Worm (Caenorhabditis elegans): Measurements from ENCODE around the gene clec-40.

The clec-40 gene

DNA sequence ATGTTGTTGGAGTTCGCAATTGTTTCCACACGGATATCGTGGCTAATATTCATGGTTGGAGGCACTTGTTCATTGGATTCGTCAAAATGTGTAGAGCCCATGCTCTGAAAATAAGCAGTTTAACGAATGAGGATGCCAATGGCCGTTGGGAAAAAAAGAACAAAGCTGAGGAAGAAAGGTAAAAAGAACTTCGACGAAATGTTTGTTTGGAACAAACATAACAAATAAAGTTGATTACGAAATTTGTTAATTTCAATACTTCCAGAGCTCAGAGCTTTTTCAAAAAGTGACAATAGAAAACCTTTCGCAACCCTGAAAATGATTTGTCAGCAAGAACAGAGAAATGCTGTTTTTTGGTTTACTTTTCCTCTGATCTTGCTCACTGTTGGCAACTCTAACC is 39.2 kb upstream of the clec-40 start, which contains the start of gene F09C6.3:
TSS of gene F09C6.3 (minus strand) at position 101 of the 400 bp plus-strand sequence.
- no peak for TF ChIP-seq dmd-4 (tag; optimal IDR thresholded peaks at IDR 0.05; ENCODE audit: borderline replicate concordance)
- no peak for TF ChIP-seq ceh-19 (GFP tag; optimal IDR thresholded peaks at IDR 0.05)
- TF ChIP-seq elt-2 (tag; optimal IDR thresholded peaks at IDR 0.05): no peak

DNA sequence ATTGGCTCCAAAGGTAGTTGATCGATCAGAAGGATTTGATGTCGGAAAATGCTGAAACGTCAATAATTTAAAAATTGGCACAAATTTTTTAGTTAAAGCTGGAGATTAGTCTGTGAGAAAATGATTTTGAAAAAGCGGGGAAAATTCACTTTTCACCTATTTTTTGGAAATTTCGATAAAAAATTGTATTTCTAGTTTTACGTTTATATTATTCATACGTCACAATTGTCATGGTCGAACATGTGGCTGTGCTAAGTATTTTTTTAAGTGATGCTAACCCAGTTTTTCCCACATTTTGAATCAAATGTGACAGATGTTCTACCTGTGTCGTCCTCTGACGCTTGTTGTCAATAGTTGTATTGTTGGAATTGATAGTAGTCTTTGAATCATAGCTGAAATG is 38.7 kb upstream of the clec-40 start:
- TF ChIP-seq ceh-14 (tag; optimal IDR thresholded peaks at IDR 0.05) (no peak), odd-2 (tag; optimal IDR thresholded peaks at IDR 0.05) (no peak)

- no peak for TF ChIP-seq Y22D7AL.16 (tag; optimal IDR thresholded peaks at IDR 0.05)
- no peak for TF ChIP-seq fkh-10 (GFP tag; optimal IDR thresholded peaks at IDR 0.05)
- TF ChIP-seq C08G9.2 (tag; optimal IDR thresholded peaks at IDR 0.05): no peak
- no peak for TF ChIP-seq ztf-16 (tag; optimal IDR thresholded peaks at IDR 0.05)
- TF ChIP-seq hlh-15 (tag; optimal IDR thresholded peaks at IDR 0.05): no peak
- TF ChIP-seq nhr-11 (tag; optimal IDR thresholded peaks at IDR 0.05): no peak
- no peak for TF ChIP-seq K09A11.1 (tag; optimal IDR thresholded peaks at IDR 0.05; ENCODE audit: insufficient read depth)
- TF ChIP-seq ahr-1 (tag; optimal IDR thresholded peaks at IDR 0.05): no peak
- TF ChIP-seq ceh-48 (tag; optimal IDR thresholded peaks at IDR 0.05): no peak
- no peak for TF ChIP-seq ceh-14 (tag; optimal IDR thresholded peaks at IDR 0.05)
Measured at ce11 chrV:16874966-16875365, 34.1 kb upstream of the clec-40 start, which contains the start of gene F49A5.10. Gene F49A5.10 (plus strand): TSS chrV:16875266.

- TF ChIP-seq che-1 (tag; optimal IDR thresholded peaks at IDR 0.05) (no peak), ceh-9 (tag; optimal IDR thresholded peaks at IDR 0.05) (no peak), Y22D7AL.16 (tag; optimal IDR thresholded peaks at IDR 0.05) (no peak)
Measured at ce11 chrV:16873642-16874041, 32.8 kb upstream of the clec-40 start, which contains the start of gene srw-23. Gene srw-23 (plus strand): TSS chrV:16873942.

- TF ChIP-seq tbx-2 (tag; optimal IDR thresholded peaks at IDR 0.05) (no peak), C38D4.7 (GFP tag; optimal IDR thresholded peaks at IDR 0.05) (no peak), hlh-15 (tag; optimal IDR thresholded peaks at IDR 0.05) (no peak), ceh-14 (tag; optimal IDR thresholded peaks at IDR 0.05) (no peak), ahr-1 (tag; optimal IDR thresholded peaks at IDR 0.05) (no peak), hlh-13 (GFP tag; optimal IDR thresholded peaks at IDR 0.05) (no peak), unc-42 (tag; optimal IDR thresholded peaks at IDR 0.05) (no peak), ceh-22 (tag; optimal IDR thresholded peaks at IDR 0.05) (no peak), ttx-3 (tag; optimal IDR thresholded peaks at IDR 0.05) (no peak), pax-1 (tag; optimal IDR thresholded peaks at IDR 0.05) (no peak), gmeb-2 (tag; optimal IDR thresholded peaks at IDR 0.05) (no peak), ceh-19 (GFP tag; optimal IDR thresholded peaks at IDR 0.05) (no peak), Y22D7AL.16 (tag; optimal IDR thresholded peaks at IDR 0.05) (no peak), tbx-7 (tag; optimal IDR thresholded peaks at IDR 0.05) (no peak), nhr-232 (tag; optimal IDR thresholded peaks at IDR 0.05) (no peak), npax-4 (tag; optimal IDR thresholded peaks at IDR 0.05) (no peak), ceh-30 (tag; optimal IDR thresholded peaks at IDR 0.05) (no peak), odd-2 (tag; optimal IDR thresholded peaks at IDR 0.05) (no peak)
Measured at ce11 chrV:16871387-16871786, 30.5 kb upstream of the clec-40 start, which contains the start of gene thn-4. Gene thn-4 (minus strand): TSS chrV:16871487.

DNA sequence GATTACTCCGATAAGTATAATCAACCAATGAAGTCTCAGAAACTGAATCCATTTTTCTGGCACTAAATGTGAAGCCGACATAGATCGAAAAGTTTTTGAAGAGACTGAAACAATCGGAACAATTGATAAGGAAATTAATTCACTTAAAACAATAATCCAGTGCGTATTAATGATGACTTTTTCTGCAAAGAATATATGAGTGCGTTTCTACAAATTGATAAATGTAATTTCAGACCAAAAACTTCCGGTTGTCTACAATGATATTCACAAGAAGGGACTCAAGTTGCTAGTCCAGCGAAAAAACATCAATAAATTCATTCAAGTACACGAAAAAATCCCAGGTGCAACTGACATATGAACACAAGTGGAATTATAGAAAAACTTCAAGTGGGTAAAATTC is 28.9 kb upstream of the clec-40 start, which contains the start of gene clec-33:
TSS of gene clec-33 (minus strand) at position 101 of the 400 bp plus-strand sequence.
- TF ChIP-seq C08G9.2 (tag; optimal IDR thresholded peaks at IDR 0.05): no peak
- no peak for TF ChIP-seq pat-9 (tag; optimal IDR thresholded peaks at IDR 0.05)
- TF ChIP-seq madf-2 (tag; optimal IDR thresholded peaks at IDR 0.05): no peak
- no peak for TF ChIP-seq hlh-13 (GFP tag; optimal IDR thresholded peaks at IDR 0.05)
- TF ChIP-seq unc-3 (GFP tag; conservative IDR thresholded peaks at IDR 0.05): no peak
- no peak for TF ChIP-seq unc-3 (tag; optimal IDR thresholded peaks at IDR 0.05)
- TF ChIP-seq elt-2 (tag; optimal IDR thresholded peaks at IDR 0.05): no peak
- TF ChIP-seq ceh-18 (tag; optimal IDR thresholded peaks at IDR 0.05): no peak
- no peak for TF ChIP-seq C38D4.7 (GFP tag; optimal IDR thresholded peaks at IDR 0.05)
